Fruit fly (Drosophila melanogaster) whole organism, wandering third instar larva: ENCODE measurements around the gene CG32163.

Experiments
- Abd-B ChIP-seq: fragments of >200 bp; optimal IDR thresholded peaks from 2 replicates; lab custom pipeline; 2017; ENCODE audit warnings: missing biosample characterization, missing genetic modification characterization
- CG32264 ChIP-seq: fragments of 200-800 bp; sonication (Bioruptor generic); optimal IDR thresholded peaks from 2 replicates; lab custom pipeline; 2016; ENCODE audit warnings: missing biosample characterization, missing genetic modification characterization
- CG9705 ChIP-seq: fragments of 200-800 bp; sonication (Bioruptor generic); optimal IDR thresholded peaks from 2 replicates; lab custom pipeline; 2018; ENCODE audit warnings: missing biosample characterization, mild to moderate bottlenecking, missing genetic modification characterization
- Dif ChIP-seq: fragments of 200-275, 200-300 bp; sonication (Bioruptor generic); optimal IDR thresholded peaks from 2 replicates; lab custom pipeline; 2018; ENCODE audit warnings: missing biosample characterization, missing genetic modification characterization; ENCODE audit not compliant: partially characterized antibody
- GATAd ChIP-seq: sonication (Bioruptor generic); optimal IDR thresholded peaks from 2 replicates; lab custom pipeline; 2016; ENCODE audit warnings: missing biosample characterization, missing genetic modification characterization
- Hnf4 ChIP-seq: fragments of 200-800 bp; sonication (Bioruptor generic); optimal IDR thresholded peaks from 2 replicates; lab custom pipeline; 2016; ENCODE audit warnings: missing biosample characterization, mild to moderate bottlenecking, missing genetic modification characterization
- Hr78 ChIP-seq: fragments of >200 bp; optimal IDR thresholded peaks from 2 replicates; lab custom pipeline; 2017; ENCODE audit warnings: missing biosample characterization, missing genetic modification characterization
- Hr83 ChIP-seq: fragments of 200-300 bp; sonication (Bioruptor generic); optimal IDR thresholded peaks from 2 replicates; lab custom pipeline; 2016; ENCODE audit warnings: missing biosample characterization, mild to moderate bottlenecking, missing genetic modification characterization, moderate library complexity; ENCODE audit not compliant: poor library complexity, severe bottlenecking
- Mio ChIP-seq: sonication (Bioruptor generic); optimal IDR thresholded peaks from 2 replicates; lab custom pipeline; 2016; ENCODE audit warnings: missing biosample characterization, missing genetic modification characterization
- Myc ChIP-seq: fragments of >200 bp; optimal IDR thresholded peaks from 2 replicates; lab custom pipeline; 2017
- N ChIP-seq: fragments of >200 bp; optimal IDR thresholded peaks from 2 replicates; lab custom pipeline; 2018; ENCODE audit warnings: missing biosample characterization, missing external identifiers, missing genetic modification characterization
- OdsH ChIP-seq: fragments of 200-800 bp; sonication (Bioruptor generic); optimal IDR thresholded peaks from 2 replicates; lab custom pipeline; 2016; ENCODE audit warnings: missing biosample characterization, mild to moderate bottlenecking, missing genetic modification characterization
- Rel ChIP-seq, 2 experiments: fragments of 200-800 bp; sonication (Bioruptor generic) in 1 of 2; optimal IDR thresholded peaks; 2 replicates in 1 of 2; 3 replicates in 1 of 2; lab custom pipeline; 2016 to 2019; ENCODE audit warnings: mild to moderate bottlenecking in 2 of 2, missing biosample characterization in 2 of 2, missing genetic modification characterization in 2 of 2, moderate library complexity in 1 of 2
- Vsx2 ChIP-seq: fragments of 200-300, 225-300 bp; sonication (Bioruptor generic); optimal IDR thresholded peaks from 2 replicates; lab custom pipeline; 2018; ENCODE audit warnings: missing biosample characterization, missing genetic modification characterization; ENCODE audit not compliant: partially characterized antibody
- br ChIP-seq: fragments of 200-800 bp; sonication (Bioruptor generic); optimal IDR thresholded peaks from 2 replicates; lab custom pipeline; 2016; ENCODE audit warnings: missing biosample characterization, missing genetic modification characterization
- dl ChIP-seq, 2 experiments: fragments of 175-275, 200-275 bp in 1 of 2; fragments of 200-275 bp in 1 of 2; sonication (Bioruptor generic); optimal IDR thresholded peaks; lab custom pipeline; 2018; ENCODE audit warnings: mild to moderate bottlenecking in 2 of 2, missing biosample characterization in 2 of 2, missing genetic modification characterization in 2 of 2, moderate library complexity in 2 of 2; ENCODE audit not compliant: partially characterized antibody in 2 of 2, insufficient read depth in 1 of 2
- dmrt93B ChIP-seq: fragments of 200-800 bp; sonication (Bioruptor generic); optimal IDR thresholded peaks from 2 replicates; lab custom pipeline; 2018; ENCODE audit warnings: missing biosample characterization, mild to moderate bottlenecking, missing genetic modification characterization
- dsf ChIP-seq: sonication (Bioruptor generic); optimal IDR thresholded peaks from 2 replicates; lab custom pipeline; 2016; ENCODE audit warnings: missing biosample characterization, missing genetic modification characterization, borderline replicate concordance
- ey ChIP-seq: fragments of 200-800 bp; sonication (Bioruptor generic); optimal IDR thresholded peaks from 2 replicates; lab custom pipeline; 2016; ENCODE audit warnings: missing biosample characterization, missing genetic modification characterization
- foxo ChIP-seq, 2 experiments: fragments of 200-800 bp; sonication (Bioruptor generic); optimal IDR thresholded peaks; 2 replicates in 1 of 2; 3 replicates in 1 of 2; lab custom pipeline; 2016 to 2017; ENCODE audit warnings: missing biosample characterization in 2 of 2, missing genetic modification characterization in 2 of 2
- h ChIP-seq: fragments of 200-800 bp; sonication (Bioruptor generic); optimal IDR thresholded peaks from 3 replicates; lab custom pipeline; 2016; ENCODE audit warnings: missing biosample characterization, mild to moderate bottlenecking, missing genetic modification characterization
- jim ChIP-seq: fragments of 175-275, 200-325 bp; sonication (Bioruptor generic); optimal IDR thresholded peaks from 2 replicates; lab custom pipeline; 2016; ENCODE audit warnings: missing biosample characterization, mild to moderate bottlenecking, missing genetic modification characterization
- psq ChIP-seq: fragments of 200-800 bp; sonication (Bioruptor generic); optimal IDR thresholded peaks from 3 replicates; lab custom pipeline; 2017; ENCODE audit warnings: missing biosample characterization, mild to moderate bottlenecking, missing genetic modification characterization, moderate library complexity
- tai ChIP-seq: sonication (Bioruptor generic); optimal IDR thresholded peaks from 2 replicates; lab custom pipeline; 2016; ENCODE audit warnings: missing biosample characterization, missing genetic modification characterization
- usp ChIP-seq: fragments of >200 bp; optimal IDR thresholded peaks from 2 replicates; lab custom pipeline; 2017; ENCODE audit warnings: missing biosample characterization, missing genetic modification characterization
- woc ChIP-seq: sonication (Bioruptor generic); optimal IDR thresholded peaks from 2 replicates; lab custom pipeline; 2016; ENCODE audit warnings: missing biosample characterization, mild to moderate bottlenecking, missing genetic modification characterization

The CG32163 gene

dm6 chr3L:16586989-16587388, at the start of gene CG32163, which contains the start of gene Syx8:
TSS of gene CG32163 (plus strand) at chr3L:16587157.
TSS of gene Syx8 (minus strand) at chr3L:16587057.
- TF ChIP-seq Rel (GFP tag; optimal IDR thresholded peaks at IDR 0.05; lab: Kevin White, UChicago), result no peak
- peak; percentile 13 for TF ChIP-seq Rel (tag; optimal IDR thresholded peaks at IDR 0.05; lab: Kevin White, UChicago)
- no peak for TF ChIP-seq Hr78
- no peak for TF ChIP-seq usp (GFP tag; lab: Kevin White, UChicago)

dm6 chr3L:16542998-16543624, 43.8 kb upstream of the CG32163 start, which contains the start of gene CG43373:
TSS of gene CG43373 (minus strand) at chr3L:16543370.
- TF ChIP-seq foxo (GFP tag; optimal IDR thresholded peaks at IDR 0.05; lab: Kevin White, UChicago) (no peak), CG32264 (GFP tag; lab: Kevin White, UChicago) (no peak), jim (GFP tag; lab: Kevin White, UChicago) (no peak), Rel (GFP tag; optimal IDR thresholded peaks at IDR 0.05; lab: Kevin White, UChicago) (no peak), Rel (tag; optimal IDR thresholded peaks at IDR 0.05; lab: Kevin White, UChicago) (no peak), Hr83 (GFP tag; lab: Kevin White, UChicago) (no peak), br (no peak), N (GFP tag; lab: Kevin White, UChicago) (no peak), h (no peak), Mio (GFP tag; lab: Kevin White, UChicago) (no peak)

DNA sequence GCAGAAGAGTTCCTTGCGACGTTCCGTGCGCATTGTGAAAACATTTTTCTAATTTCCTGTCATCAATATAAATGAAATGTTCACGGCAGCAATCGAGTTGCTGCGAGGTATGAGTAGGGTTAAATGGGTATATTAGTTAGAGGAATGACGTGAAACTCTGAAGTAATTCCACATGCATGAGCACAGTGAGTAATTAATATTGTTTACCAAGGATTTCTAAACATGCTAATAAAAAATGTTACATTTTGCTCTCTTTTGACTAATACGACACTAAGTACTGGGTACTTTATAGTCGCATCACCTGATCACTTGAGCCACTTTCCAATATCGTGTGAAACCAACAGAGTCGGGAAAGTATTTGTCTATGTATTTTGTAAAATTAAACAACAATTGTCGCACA, 42.7 kb upstream of the CG32163 start:
- TF ChIP-seq usp (GFP tag; lab: Kevin White, UChicago) (no peak), Rel (GFP tag; optimal IDR thresholded peaks at IDR 0.05; lab: Kevin White, UChicago) (no peak), Rel (tag; optimal IDR thresholded peaks at IDR 0.05; lab: Kevin White, UChicago) (no peak), Myc (lab: Kevin White, UChicago) (no peak), Hnf4 (GFP tag; lab: Kevin White, UChicago) (no peak), OdsH (GFP tag; lab: Kevin White, UChicago) (no peak), CG9705 (no peak), GATAd (GFP tag; lab: Kevin White, UChicago) (no peak), Dif (GFP tag; lab: Kevin White, UChicago) (no peak), dmrt93B (GFP tag; lab: Kevin White, UChicago) (no peak), dsf (GFP tag; lab: Kevin White, UChicago) (no peak), dl (GFP tag; optimal IDR thresholded peaks at IDR 0.05; lab: Kevin White, UChicago; ENCODE audit: insufficient read depth in 1 of 2, partially characterized antibody in 2 of 2) (no peak), foxo (GFP tag; optimal IDR thresholded peaks at IDR 0.05; lab: Kevin White, UChicago) (no peak), Hr83 (GFP tag; lab: Kevin White, UChicago) (no peak)

- TF ChIP-seq h (no peak), tai (GFP tag; lab: Kevin White, UChicago) (no peak), ey (no peak), Mio (GFP tag; lab: Kevin White, UChicago) (no peak)
Measured at dm6 chr3L:16545511-16545910, 41.4 kb upstream of the CG32163 start, which contains the start of gene CG13033. TSS of gene CG13033 (minus strand) at chr3L:16545628.

- no peak for TF ChIP-seq Hr83 (GFP tag; lab: Kevin White, UChicago)
- TF ChIP-seq tai (GFP tag; lab: Kevin White, UChicago), result no peak
- TF ChIP-seq Hnf4 (GFP tag; lab: Kevin White, UChicago), result no peak
- TF ChIP-seq Abd-B (GFP tag; lab: Kevin White, UChicago), result no peak
- no peak for TF ChIP-seq foxo (GFP tag; optimal IDR thresholded peaks at IDR 0.05; lab: Kevin White, UChicago)
Measured at dm6 chr3L:16546159-16546558, 40.8 kb upstream of the CG32163 start.

DNA sequence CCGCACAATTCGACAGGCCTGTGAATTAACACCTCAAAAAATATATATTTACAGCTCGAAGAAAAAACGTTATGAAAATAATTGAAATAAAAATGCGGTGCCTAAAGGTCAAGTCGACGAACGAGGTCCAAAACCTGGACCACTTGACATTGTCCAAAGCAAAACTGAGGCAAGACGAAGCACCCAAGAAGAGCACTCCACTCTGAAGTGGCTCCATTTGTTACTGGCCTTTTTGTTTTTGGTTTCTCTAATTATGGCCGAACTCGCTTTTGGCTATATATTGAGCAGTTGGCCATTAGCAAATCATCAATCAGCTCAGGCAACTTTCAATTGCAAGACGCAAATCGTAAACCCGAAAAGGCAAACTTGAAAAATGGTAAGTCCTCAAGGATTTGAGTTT, 30.4 kb upstream of the CG32163 start, which contains the start of gene CG4229:
TSS of gene CG4229 (plus strand) at position 301 of the 400 bp plus-strand sequence.
- no peak for TF ChIP-seq Dif (GFP tag; lab: Kevin White, UChicago)
- TF ChIP-seq dmrt93B (GFP tag; lab: Kevin White, UChicago), result no peak
- no peak for TF ChIP-seq Hr83 (GFP tag; lab: Kevin White, UChicago)
- TF ChIP-seq woc (GFP tag; lab: Kevin White, UChicago), result no peak
- no peak for TF ChIP-seq Hnf4 (GFP tag; lab: Kevin White, UChicago)
- no peak for TF ChIP-seq jim (GFP tag; lab: Kevin White, UChicago)
- no peak for TF ChIP-seq Vsx2 (GFP tag; lab: Kevin White, UChicago)
- no peak for TF ChIP-seq Mio (GFP tag; lab: Kevin White, UChicago)
- TF ChIP-seq psq (GFP tag; lab: Kevin White, UChicago), result no peak
- no peak for TF ChIP-seq Rel (GFP tag; optimal IDR thresholded peaks at IDR 0.05; lab: Kevin White, UChicago)
- TF ChIP-seq Rel (tag; optimal IDR thresholded peaks at IDR 0.05; lab: Kevin White, UChicago), result no peak
